Worm (Caenorhabditis elegans): ENCODE measurements around the gene F56H9.6.

DNA sequence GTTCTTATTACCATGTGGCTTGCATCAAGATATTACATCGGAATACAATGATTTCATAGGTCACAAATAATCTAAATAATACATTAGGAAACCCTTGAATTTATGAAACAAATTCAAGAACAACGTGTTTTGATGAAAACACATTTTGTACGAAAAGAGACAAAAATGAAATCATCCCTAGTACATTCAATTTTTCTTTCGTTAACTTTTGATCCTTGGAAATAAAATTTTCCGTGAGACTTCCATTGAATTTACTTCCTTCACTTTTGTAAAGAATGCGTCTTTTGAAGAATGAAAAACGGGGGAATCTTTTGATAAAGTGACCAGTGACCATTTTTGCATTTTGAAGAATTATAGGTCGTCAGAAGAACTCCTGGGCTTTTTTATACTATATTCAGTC, 44.1 kb upstream of the F56H9.6 start:
- TF ChIP-seq pha-4 (tag; optimal IDR thresholded peaks at IDR 0.05) (no peak), dmd-4 (tag; optimal IDR thresholded peaks at IDR 0.05; ENCODE audit: borderline replicate concordance) (no peak), odd-2 (tag; optimal IDR thresholded peaks at IDR 0.05) (no peak), hlh-8 (tag; optimal IDR thresholded peaks at IDR 0.05) (no peak), ceh-9 (tag; optimal IDR thresholded peaks at IDR 0.05) (no peak), pag-3 (tag; optimal IDR thresholded peaks at IDR 0.05; ENCODE audit: borderline replicate concordance) (no peak), ama-1 (optimal IDR thresholded peaks at IDR 0.05) (no peak), rnt-1 (tag; optimal IDR thresholded peaks at IDR 0.05) (no peak), ets-4 (tag; optimal IDR thresholded peaks at IDR 0.05) (no peak)
